Worm (Caenorhabditis elegans) whole organism, L2 larva: ENCODE measurements around the gene clec-206.

ENCODE experiments used
- ama-1 ChIP-seq: fragments of 150-350 bp; optimal IDR thresholded peaks from 2 replicates; lab custom pipeline; 2018; ENCODE audit warnings: inconsistent platforms
- ceh-16 ChIP-seq: fragments of 150-350 bp; optimal IDR thresholded peaks from 2 replicates; lab custom pipeline; 2014; ENCODE audit warnings: missing biosample characterization, missing genetic modification characterization
- fos-1 ChIP-seq: fragments of 150-350 bp; optimal IDR thresholded peaks from 2 replicates; lab custom pipeline; 2014; ENCODE audit warnings: missing biosample characterization, missing genetic modification characterization
- lsy-2 ChIP-seq, 2 experiments: fragments of 150-350 bp in 1 of 2; sonication (generic microtip) in 1 of 2; optimal IDR thresholded peaks; 2 replicates each; lab custom pipeline; 2014 to 2017; ENCODE audit warnings: missing biosample characterization in 2 of 2, missing genetic modification characterization in 2 of 2
- nhr-129 ChIP-seq: fragments of 150-350 bp; optimal IDR thresholded peaks from 2 replicates; lab custom pipeline; 2014; ENCODE audit warnings: missing biosample characterization, missing genetic modification characterization
- nhr-6 ChIP-seq: fragments of 150-350 bp; optimal IDR thresholded peaks from 2 replicates; lab custom pipeline; 2014; ENCODE audit warnings: missing biosample characterization, missing genetic modification characterization
- peb-1 ChIP-seq: fragments of 150-350 bp; optimal IDR thresholded peaks from 2 replicates; lab custom pipeline; 2014; ENCODE audit warnings: missing biosample characterization, missing genetic modification characterization
- snpc-4 ChIP-seq: fragments of 150-350 bp; optimal IDR thresholded peaks from 2 replicates; lab custom pipeline; 2014; ENCODE audit warnings: missing biosample characterization, missing genetic modification characterization

- TF ChIP-seq nhr-129 (tag; lab: Kevin White, UChicago), result no peak
- TF ChIP-seq fos-1 (tag; lab: Kevin White, UChicago), result no peak
- no peak for TF ChIP-seq peb-1 (tag; lab: Kevin White, UChicago)
- no peak for TF ChIP-seq snpc-4 (tag; lab: Kevin White, UChicago)
- TF ChIP-seq ceh-16 (tag; lab: Kevin White, UChicago), result no peak
- no peak for TF ChIP-seq nhr-6
- TF ChIP-seq ama-1 (lab: Kevin White, UChicago), result no peak
- no peak for TF ChIP-seq lsy-2 (tag; optimal IDR thresholded peaks at IDR 0.05; lab: Kevin White, UChicago)
Observed at ce11 chrV:2031454-2031853, 27.3 kb upstream of the clec-206 start, which contains the start of gene hil-6.
